Worm (Caenorhabditis elegans): Measurements from ENCODE around the gene Y54F10BM.9.

Y54F10BM.9 gene

DNA sequence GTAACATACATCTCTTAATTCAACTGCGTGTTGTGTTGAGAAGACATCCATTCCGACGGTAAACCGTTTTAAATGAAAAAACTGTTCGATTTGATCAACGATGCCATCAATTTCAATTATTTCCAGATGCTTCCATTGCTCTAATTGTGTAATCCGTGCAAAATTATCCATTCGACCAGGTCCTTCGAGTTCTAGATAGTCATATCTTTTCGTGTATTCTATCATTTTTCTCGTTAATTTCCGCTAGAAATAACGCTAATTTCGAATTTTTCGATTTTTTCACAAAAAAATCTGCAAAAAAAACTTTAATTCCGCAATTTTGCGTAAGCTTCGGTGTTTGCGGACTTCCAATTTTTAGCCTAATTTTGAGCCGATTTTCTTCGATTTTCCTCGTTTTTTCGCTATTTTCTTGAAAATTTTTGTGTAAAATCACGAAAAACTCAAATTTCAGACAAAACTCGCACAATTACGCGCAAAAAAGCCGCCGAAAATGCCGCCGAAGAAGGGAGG lies 9.3 kb upstream of the Y54F10BM.9 start, which contains the start of the genes fbxa-66 and iffb-1:
TSS of gene fbxa-66 (minus strand) at position 51 of the 510 bp plus-strand sequence.
TSS of gene iffb-1 (plus strand) at position 452 of the 510 bp plus-strand sequence.
- TF ChIP-seq ztf-23 (GFP tag; IDR thresholded peaks at IDR 0.05) (no peak), flt-1 (GFP tag; IDR thresholded peaks at IDR 0.05) (no peak), ref-1 (GFP tag; conservative IDR thresholded peaks at IDR 0.05) (no peak), klf-2 (GFP tag; conservative IDR thresholded peaks at IDR 0.05) (no peak), T22C8.4 (GFP tag; IDR thresholded peaks at IDR 0.05) (no peak), med-1 (GFP tag; optimal IDR thresholded peaks at IDR 0.05; ENCODE audit: insufficient read depth) (no peak), tab-1 (GFP tag; IDR thresholded peaks at IDR 0.05) (no peak), cog-1 (tag; optimal IDR thresholded peaks at IDR 0.05) (no peak), ztf-29 (GFP tag; IDR thresholded peaks at IDR 0.05) (no peak)

DNA sequence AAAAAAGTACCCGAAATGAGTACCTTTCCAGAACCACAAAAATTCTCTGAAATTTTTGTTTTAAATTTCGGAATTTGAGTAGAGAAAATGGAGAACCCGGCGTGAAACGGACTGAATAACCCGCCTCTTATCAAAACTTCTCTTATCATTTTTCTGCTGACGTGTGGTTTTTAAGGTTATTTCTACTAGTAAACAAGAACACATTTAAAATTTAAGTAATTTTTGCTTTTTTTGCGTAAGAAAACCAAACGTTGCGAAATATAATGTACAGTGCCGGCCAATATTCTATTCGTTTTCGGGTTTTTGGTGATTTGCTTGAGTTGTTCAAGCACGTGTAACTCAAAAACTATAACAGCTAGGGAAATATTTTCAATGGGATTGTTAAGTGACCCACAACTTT lies 6.3 kb upstream of the Y54F10BM.9 start:
- no peak for TF ChIP-seq tab-1 (GFP tag; IDR thresholded peaks at IDR 0.05)
- TF ChIP-seq cog-1 (tag; optimal IDR thresholded peaks at IDR 0.05) = no peak
- no peak for TF ChIP-seq klf-2 (GFP tag; conservative IDR thresholded peaks at IDR 0.05)
- no peak for TF ChIP-seq ref-1 (GFP tag; conservative IDR thresholded peaks at IDR 0.05)
- no peak for TF ChIP-seq med-1 (GFP tag; optimal IDR thresholded peaks at IDR 0.05; ENCODE audit: insufficient read depth)
- TF ChIP-seq ztf-29 (GFP tag; IDR thresholded peaks at IDR 0.05) = no peak
- no peak for TF ChIP-seq ztf-23 (GFP tag; IDR thresholded peaks at IDR 0.05)
- no peak for TF ChIP-seq flt-1 (GFP tag; IDR thresholded peaks at IDR 0.05)

- no peak for TF ChIP-seq cog-1 (tag; optimal IDR thresholded peaks at IDR 0.05)
- TF ChIP-seq ztf-23 (GFP tag; IDR thresholded peaks at IDR 0.05) = no peak
- no peak for TF ChIP-seq med-1 (GFP tag; optimal IDR thresholded peaks at IDR 0.05; ENCODE audit: insufficient read depth)
- no peak for TF ChIP-seq flt-1 (GFP tag; IDR thresholded peaks at IDR 0.05)
- no peak for TF ChIP-seq tab-1 (GFP tag; IDR thresholded peaks at IDR 0.05)
- TF ChIP-seq T22C8.4 (GFP tag; IDR thresholded peaks at IDR 0.05) = no peak
- TF ChIP-seq ztf-29 (GFP tag; IDR thresholded peaks at IDR 0.05) = no peak
- TF ChIP-seq klf-2 (GFP tag; conservative IDR thresholded peaks at IDR 0.05) = no peak
- TF ChIP-seq ref-1 (GFP tag; conservative IDR thresholded peaks at IDR 0.05) = no peak
Observed at ce11 chrIII:2308026-2308425, 3.3 kb upstream of the Y54F10BM.9 start, which contains the start of the genes fbxa-1 and Y54F10BM.20. Gene fbxa-1 (minus strand): TSS chrIII:2308126. Gene Y54F10BM.20 (plus strand): TSS chrIII:2308256.

DNA sequence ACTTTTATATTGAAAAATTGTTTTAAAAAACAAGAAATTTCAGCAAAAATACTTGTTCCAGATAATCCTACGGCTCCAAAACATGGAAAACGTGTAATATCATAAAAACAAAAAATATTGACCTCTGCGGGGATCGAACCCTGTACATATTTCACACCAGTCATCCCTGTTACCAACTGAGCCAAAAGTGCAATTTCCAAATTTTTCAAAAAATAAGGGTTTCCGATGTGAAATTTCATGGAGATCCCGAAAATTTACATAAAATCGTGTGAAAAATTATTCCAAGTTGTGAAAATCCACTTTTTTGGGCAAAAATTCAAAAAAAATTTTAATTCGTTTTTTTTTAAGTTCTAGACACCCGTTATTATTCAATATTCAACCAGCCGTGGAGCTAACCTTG lies 578 bp downstream of the Y54F10BM.9 start:
- TF ChIP-seq T22C8.4 (GFP tag; IDR thresholded peaks at IDR 0.05) (no peak), ztf-23 (GFP tag; IDR thresholded peaks at IDR 0.05) (no peak), med-1 (GFP tag; optimal IDR thresholded peaks at IDR 0.05; ENCODE audit: insufficient read depth) (no peak), ztf-29 (GFP tag; IDR thresholded peaks at IDR 0.05) (no peak), klf-2 (GFP tag; conservative IDR thresholded peaks at IDR 0.05) (no peak), flt-1 (GFP tag; IDR thresholded peaks at IDR 0.05) (no peak), cog-1 (tag; optimal IDR thresholded peaks at IDR 0.05) (no peak), ref-1 (GFP tag; conservative IDR thresholded peaks at IDR 0.05) (no peak), tab-1 (GFP tag; IDR thresholded peaks at IDR 0.05) (no peak)

- TF ChIP-seq flt-1 (GFP tag; IDR thresholded peaks at IDR 0.05) = no peak
- TF ChIP-seq klf-2 (GFP tag; conservative IDR thresholded peaks at IDR 0.05) = no peak
- no peak for TF ChIP-seq tab-1 (GFP tag; IDR thresholded peaks at IDR 0.05)
- TF ChIP-seq ztf-23 (GFP tag; IDR thresholded peaks at IDR 0.05) = no peak
- no peak for TF ChIP-seq cog-1 (tag; optimal IDR thresholded peaks at IDR 0.05)
- no peak for TF ChIP-seq T22C8.4 (GFP tag; IDR thresholded peaks at IDR 0.05)
- no peak for TF ChIP-seq ref-1 (GFP tag; conservative IDR thresholded peaks at IDR 0.05)
- TF ChIP-seq ztf-29 (GFP tag; IDR thresholded peaks at IDR 0.05) = no peak
- no peak for TF ChIP-seq med-1 (GFP tag; optimal IDR thresholded peaks at IDR 0.05; ENCODE audit: insufficient read depth)
Observed at ce11 chrIII:2294736-2295135, 10.0 kb downstream of the Y54F10BM.9 start.

ce11 chrIII:2291139-2291538 lies 13.6 kb downstream of the Y54F10BM.9 start, which contains the start of gene fbxa-219:
Gene fbxa-219 (plus strand): TSS chrIII:2291415.
- no peak for TF ChIP-seq ztf-29 (GFP tag; IDR thresholded peaks at IDR 0.05)
- no peak for TF ChIP-seq klf-2 (GFP tag; conservative IDR thresholded peaks at IDR 0.05)
- TF ChIP-seq ztf-23 (GFP tag; IDR thresholded peaks at IDR 0.05) = no peak
- no peak for TF ChIP-seq T22C8.4 (GFP tag; IDR thresholded peaks at IDR 0.05)
- no peak for TF ChIP-seq cog-1 (tag; optimal IDR thresholded peaks at IDR 0.05)
- TF ChIP-seq med-1 (GFP tag; optimal IDR thresholded peaks at IDR 0.05; ENCODE audit: insufficient read depth) = no peak
- no peak for TF ChIP-seq flt-1 (GFP tag; IDR thresholded peaks at IDR 0.05)
- no peak for TF ChIP-seq tab-1 (GFP tag; IDR thresholded peaks at IDR 0.05)
- no peak for TF ChIP-seq ref-1 (GFP tag; conservative IDR thresholded peaks at IDR 0.05)

DNA sequence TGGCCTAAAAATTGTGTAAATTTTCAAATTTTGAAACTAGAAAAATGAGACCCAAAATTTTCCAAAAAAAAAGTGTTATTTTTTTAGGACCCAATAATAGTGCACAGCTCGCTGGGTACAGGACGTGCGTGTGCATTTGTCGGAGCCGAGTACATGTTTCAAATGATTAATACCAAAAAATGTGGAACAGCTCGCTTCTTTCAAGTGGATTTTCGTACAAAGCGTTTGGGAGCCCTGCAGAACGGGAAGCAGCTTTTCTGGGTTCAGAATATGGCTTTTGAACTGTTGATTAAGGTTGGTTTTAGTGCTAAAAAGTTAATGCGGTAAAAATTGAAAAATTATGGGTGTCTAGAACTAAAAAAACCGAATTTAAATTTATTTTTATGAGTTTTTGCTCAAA lies 16.5 kb downstream of the Y54F10BM.9 start:
- TF ChIP-seq cog-1 (tag; optimal IDR thresholded peaks at IDR 0.05) (no peak), med-1 (GFP tag; optimal IDR thresholded peaks at IDR 0.05; ENCODE audit: insufficient read depth) (no peak), ztf-29 (GFP tag; IDR thresholded peaks at IDR 0.05) (no peak), klf-2 (GFP tag; conservative IDR thresholded peaks at IDR 0.05) (no peak), T22C8.4 (GFP tag; IDR thresholded peaks at IDR 0.05) (no peak), ref-1 (GFP tag; conservative IDR thresholded peaks at IDR 0.05) (no peak), flt-1 (GFP tag; IDR thresholded peaks at IDR 0.05) (no peak), tab-1 (GFP tag; IDR thresholded peaks at IDR 0.05) (no peak), ztf-23 (GFP tag; IDR thresholded peaks at IDR 0.05) (no peak)

- TF ChIP-seq flt-1 (GFP tag; IDR thresholded peaks at IDR 0.05) = no peak
- peak; percentile 97 for TF ChIP-seq T22C8.4 (GFP tag; IDR thresholded peaks at IDR 0.05)
Observed at ce11 chrIII:2283341-2283847, 21.3 kb downstream of the Y54F10BM.9 start.

- no peak for TF ChIP-seq ztf-23 (GFP tag; IDR thresholded peaks at IDR 0.05)
- TF ChIP-seq T22C8.4 (GFP tag; IDR thresholded peaks at IDR 0.05) = peak; percentile 98
Observed at ce11 chrIII:2281975-2282957, 22.5 kb downstream of the Y54F10BM.9 start, which contains the start of gene Y54F10BM.3. Gene Y54F10BM.3 (plus strand): TSS chrIII:2282025.
